Fruit fly (Drosophila melanogaster): ENCODE measurements around the gene Brd.
A peak's percentile ranks its signal among the peaks of the same experiment; 100 is the strongest.

The Brd gene

DNA sequence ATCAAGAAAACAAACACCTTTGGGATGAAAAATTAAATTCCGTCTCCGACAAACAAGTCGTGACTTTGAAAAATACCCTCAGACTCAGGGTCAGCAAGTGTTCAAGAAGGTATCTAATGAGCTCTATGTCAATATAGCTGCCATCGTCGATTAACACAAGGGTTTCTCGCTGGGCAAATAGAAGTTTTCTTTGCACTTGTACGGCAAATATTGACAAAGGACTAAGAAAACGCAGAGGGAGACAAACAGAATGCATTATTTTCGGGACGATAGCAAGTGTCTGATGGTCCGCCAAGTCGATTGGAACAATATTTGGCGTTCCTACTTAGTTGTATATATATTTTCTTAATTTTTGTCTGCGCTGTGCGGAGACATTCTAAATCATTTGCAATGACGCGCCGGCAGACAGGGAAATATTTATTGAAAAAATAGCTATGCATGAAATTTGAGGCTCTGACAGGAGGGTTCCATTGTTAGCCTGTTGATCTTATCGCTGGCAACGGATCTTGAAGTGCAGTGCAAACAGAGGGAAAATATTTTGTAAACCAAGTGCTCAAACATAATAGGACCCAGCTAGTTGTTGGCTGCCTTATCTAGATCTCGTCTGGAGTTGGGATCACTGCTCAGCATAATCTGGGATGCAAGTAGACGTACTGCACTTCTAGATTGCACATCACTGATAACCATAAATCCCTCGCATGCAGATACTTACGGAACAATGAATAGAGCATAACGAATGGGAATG is 16.0 kb upstream of the Brd start (continued):
- TF ChIP-seq CG17802 (tag; optimal IDR thresholded peaks at IDR 0.05) = no peak
- no peak for TF ChIP-seq Jarid2 (GFP tag; optimal IDR thresholded peaks at IDR 0.05)
- TF ChIP-seq fd64A (GFP tag; optimal IDR thresholded peaks at IDR 0.05) = no peak
- TF ChIP-seq wor (GFP tag; IDR thresholded peaks at IDR 0.05) = no peak
- TF ChIP-seq Atf-2 (GFP tag; optimal IDR thresholded peaks at IDR 0.05) = peak; percentile 21
- peak; percentile 50 for TF ChIP-seq CG10267 (tag; optimal IDR thresholded peaks at IDR 0.05)
- TF ChIP-seq Ada2b (GFP tag; IDR thresholded peaks at IDR 0.05) = no peak
- TF ChIP-seq CG1792 (GFP tag; optimal IDR thresholded peaks at IDR 0.05) = peak; percentile 2
- TF ChIP-seq CG7357 (GFP tag; IDR thresholded peaks at IDR 0.05) = no peak
- peak; percentile 97 for TF ChIP-seq CG15696 (tag; optimal IDR thresholded peaks at IDR 0.05)
- TF ChIP-seq ham (GFP tag; IDR thresholded peaks at IDR 0.05) = no peak
- no peak for TF ChIP-seq Fer2 (tag; optimal IDR thresholded peaks at IDR 0.05)
- no peak for TF ChIP-seq pum (GFP tag; optimal IDR thresholded peaks at IDR 0.05)
- peak; percentile 46 for TF ChIP-seq org-1 (GFP tag; optimal IDR thresholded peaks at IDR 0.05)
- peak; percentile 86 for TF ChIP-seq CG33557 (GFP tag; optimal IDR thresholded peaks at IDR 0.05)
- TF ChIP-seq B-H2 (GFP tag; optimal IDR thresholded peaks at IDR 0.05) = no peak
- TF ChIP-seq ro (GFP tag; IDR thresholded peaks at IDR 0.05) = no peak
- TF ChIP-seq CG8765 (GFP tag; IDR thresholded peaks at IDR 0.05) = no peak
- no peak for TF ChIP-seq CG9609 (GFP tag; optimal IDR thresholded peaks at IDR 0.05)
- no peak for TF ChIP-seq ems (GFP tag; optimal IDR thresholded peaks at IDR 0.05)
- no peak for TF ChIP-seq pnt (GFP tag; optimal IDR thresholded peaks at IDR 0.05)
- no peak for TF ChIP-seq crol (GFP tag; IDR thresholded peaks at IDR 0.05)
- no peak for TF ChIP-seq Meics (GFP tag; optimal IDR thresholded peaks at IDR 0.05)
- TF ChIP-seq sqz (GFP tag; optimal IDR thresholded peaks at IDR 0.05) = peak; percentile 65
- peak in 1 of 2 experiments; percentile 63 for TF ChIP-seq insv (GFP tag; optimal IDR thresholded peaks at IDR 0.05)
- TF ChIP-seq CG17359 (tag; optimal IDR thresholded peaks at IDR 0.05) = no peak
- no peak for TF ChIP-seq al (GFP tag; IDR thresholded peaks at IDR 0.05)
- TF ChIP-seq row (GFP tag; IDR thresholded peaks at IDR 0.05) = no peak
- TF ChIP-seq HmgD (GFP tag; optimal IDR thresholded peaks at IDR 0.05) = no peak
- TF ChIP-seq CG4282 (GFP tag; optimal IDR thresholded peaks at IDR 0.05) = no peak
- TF ChIP-seq CG8924 (tag; optimal IDR thresholded peaks at IDR 0.05) = peak; percentile 72
- TF ChIP-seq fd3F (GFP tag; optimal IDR thresholded peaks at IDR 0.05) = no peak
- TF ChIP-seq hkb (optimal IDR thresholded peaks at IDR 0.05) = no peak
- no peak for TF ChIP-seq hkb (GFP tag; IDR thresholded peaks at IDR 0.05)
- TF ChIP-seq NFAT (GFP tag; IDR thresholded peaks at IDR 0.05) = no peak
- TF ChIP-seq C15 (GFP tag; IDR thresholded peaks at IDR 0.05) = no peak
- peak; percentile 40 for TF ChIP-seq CG10979 (tag; optimal IDR thresholded peaks at IDR 0.05)
- no peak for TF ChIP-seq CG8388 (GFP tag; optimal IDR thresholded peaks at IDR 0.05)
- no peak for TF ChIP-seq CG10654 (GFP tag; optimal IDR thresholded peaks at IDR 0.05)
- no peak for TF ChIP-seq Doc3 (GFP tag; IDR thresholded peaks at IDR 0.05; ENCODE audit: partially characterized antibody)
- TF ChIP-seq lab (GFP tag; optimal IDR thresholded peaks at IDR 0.05) = no peak
- no peak for TF ChIP-seq CG32772 (GFP tag; IDR thresholded peaks at IDR 0.05)
- TF ChIP-seq CG1832 (GFP tag; optimal IDR thresholded peaks at IDR 0.05) = no peak
- peak; percentile 27 for TF ChIP-seq Asciz (GFP tag; optimal IDR thresholded peaks at IDR 0.05)
- TF ChIP-seq CG6654 (GFP tag; optimal IDR thresholded peaks at IDR 0.05) = no peak
- TF ChIP-seq CG42726 (GFP tag; IDR thresholded peaks at IDR 0.05; ENCODE audit: partially characterized antibody) = no peak
- no peak for TF ChIP-seq bbx (GFP tag; IDR thresholded peaks at IDR 0.05; ENCODE audit: partially characterized antibody)
- no peak for TF ChIP-seq fru (optimal IDR thresholded peaks at IDR 0.05)
- peak; percentile 42; the same call in 2 of the 3 replicates for TF ChIP-seq CG17361 (GFP tag; IDR thresholded peaks at IDR 0.05)
- peak; percentile 36 for TF ChIP-seq gsb-n (tag; optimal IDR thresholded peaks at IDR 0.05)
- TF ChIP-seq tx (GFP tag; optimal IDR thresholded peaks at IDR 0.05) = no peak
